Fruit fly (Drosophila melanogaster) whole organism, wandering third instar larva: ENCODE data around the gene CG7789.

Experiments
- Abd-B ChIP-seq: fragments of >200 bp; optimal IDR thresholded peaks from 2 replicates; lab custom pipeline; 2017; ENCODE audit warnings: missing biosample characterization, missing genetic modification characterization
- CG32264 ChIP-seq: fragments of 200-800 bp; sonication (Bioruptor generic); optimal IDR thresholded peaks from 2 replicates; lab custom pipeline; 2016; ENCODE audit warnings: missing biosample characterization, missing genetic modification characterization
- Dfd ChIP-seq: fragments of >200 bp; optimal IDR thresholded peaks from 2 replicates; lab custom pipeline; 2017; ENCODE audit warnings: missing biosample characterization, missing genetic modification characterization
- HLH106 ChIP-seq: fragments of 200-800 bp; optimal IDR thresholded peaks from 3 replicates; lab custom pipeline; 2019; ENCODE audit warnings: missing biosample characterization, mild to moderate bottlenecking, missing genetic modification characterization, moderate library complexity
- dl ChIP-seq, 2 experiments: fragments of 175-275, 200-275 bp in 1 of 2; fragments of 200-275 bp in 1 of 2; sonication (Bioruptor generic); optimal IDR thresholded peaks; lab custom pipeline; 2018; ENCODE audit warnings: mild to moderate bottlenecking in 2 of 2, missing biosample characterization in 2 of 2, missing genetic modification characterization in 2 of 2, moderate library complexity in 2 of 2; ENCODE audit not compliant: partially characterized antibody in 2 of 2, insufficient read depth in 1 of 2
- ey ChIP-seq: fragments of 200-800 bp; sonication (Bioruptor generic); optimal IDR thresholded peaks from 2 replicates; lab custom pipeline; 2016; ENCODE audit warnings: missing biosample characterization, missing genetic modification characterization
- h ChIP-seq: fragments of 200-800 bp; sonication (Bioruptor generic); optimal IDR thresholded peaks from 3 replicates; lab custom pipeline; 2016; ENCODE audit warnings: missing biosample characterization, mild to moderate bottlenecking, missing genetic modification characterization
- pan ChIP-seq: fragments of >200 bp; optimal IDR thresholded peaks from 2 replicates; lab custom pipeline; 2017
- sv ChIP-seq: fragments of 200-800 bp; sonication (Bioruptor generic); optimal IDR thresholded peaks from 3 replicates; lab custom pipeline; 2016; ENCODE audit warnings: missing biosample characterization, missing genetic modification characterization
- usp ChIP-seq: fragments of >200 bp; optimal IDR thresholded peaks from 2 replicates; lab custom pipeline; 2017; ENCODE audit warnings: missing biosample characterization, missing genetic modification characterization

DNA sequence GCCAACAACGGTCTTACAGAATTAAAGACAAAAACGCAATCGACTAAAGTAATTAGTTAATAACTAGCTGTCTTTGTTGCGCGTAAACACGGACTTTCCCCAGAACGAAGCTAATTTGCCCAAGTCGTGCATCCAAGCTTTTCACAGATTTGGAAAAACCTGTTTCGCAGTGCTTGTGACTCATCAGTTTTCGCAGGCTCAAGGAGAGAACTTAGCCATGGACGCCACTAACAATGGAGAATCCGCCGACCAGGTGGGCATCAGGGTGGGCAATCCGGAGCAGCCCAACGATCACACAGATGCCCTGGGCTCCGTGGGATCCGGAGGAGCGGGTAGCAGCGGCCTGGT is 3.3 kb upstream of the CG7789 start:
- TF ChIP-seq pan (lab: Kevin White, UChicago) (no peak), Abd-B (GFP tag; lab: Kevin White, UChicago) (no peak), sv (no peak), ey (GFP tag; lab: Kevin White, UChicago) (no peak), dl (GFP tag; optimal IDR thresholded peaks at IDR 0.05; lab: Kevin White, UChicago; ENCODE audit: insufficient read depth in 1 of 2, partially characterized antibody in 2 of 2) (no peak), h (GFP tag; lab: Kevin White, UChicago) (no peak), CG32264 (GFP tag; lab: Kevin White, UChicago) (no peak), HLH106 (tag; lab: Kevin White, UChicago) (no peak), usp (GFP tag; lab: Kevin White, UChicago) (no peak), Dfd (no peak)
